Worm (Caenorhabditis elegans) whole organism, late embryonic: ENCODE data around the gene nhr-1.

Experiments
- nfya-1 ChIP-seq: sonication (generic microtip); optimal IDR thresholded peaks from 2 replicates; lab custom pipeline; 2017; ENCODE audit warnings: missing genetic modification characterization, mild to moderate bottlenecking, missing compliant biosample characterization, antibody characterized with exemption, moderate library complexity
- sdc-2 ChIP-seq: sonication (generic microtip); optimal IDR thresholded peaks from 2 replicates; lab custom pipeline; 2016; ENCODE audit warnings: missing genotype, missing genetic modification characterization, missing compliant biosample characterization

- TF ChIP-seq sdc-2 (tag; lab: Kevin White, UChicago), result no peak
- no peak for TF ChIP-seq nfya-1 (tag; lab: Kevin White, UChicago)
Measured at ce11 chrX:17518293-17518692, 4.4 kb downstream of the nhr-1 start.
